Fruit fly (Drosophila melanogaster): Measurements from ENCODE around the gene Smr.

- TF ChIP-seq pan (optimal IDR thresholded peaks at IDR 0.05) (no peak), usp (GFP tag; optimal IDR thresholded peaks at IDR 0.05) (no peak), Dll (optimal IDR thresholded peaks at IDR 0.05) (no peak), CG8478 (optimal IDR thresholded peaks at IDR 0.05) (no peak), psq (optimal IDR thresholded peaks at IDR 0.05) (no peak), EcR (GFP tag; optimal IDR thresholded peaks at IDR 0.05) (no peak)
Observed at dm6 chrX:12744026-12744688, 1.7 kb upstream of the Smr start, which contains the start of gene CG4004.
